Worm (Caenorhabditis elegans) whole organism, L1 larva: ENCODE measurements around the gene unc-39.

Experiments
- alr-1 ChIP-seq: fragments of 200-800 bp; sonication (Bioruptor generic); optimal IDR thresholded peaks from 2 replicates; lab custom pipeline; 2018; ENCODE audit warnings: borderline replicate concordance, mild to moderate bottlenecking, missing genetic modification characterization, missing compliant biosample characterization
- ama-1 ChIP-seq: fragments of 150-350 bp; optimal IDR thresholded peaks from 2 replicates; lab custom pipeline; 2014
- irx-1 ChIP-seq: sonication (generic microtip); optimal IDR thresholded peaks from 2 replicates; lab custom pipeline; 2016; ENCODE audit warnings: missing genetic modification characterization, missing compliant biosample characterization
- lin-39 ChIP-seq: fragments of 150-350 bp; optimal IDR thresholded peaks from 2 replicates; lab custom pipeline; 2014; ENCODE audit warnings: missing biosample characterization, missing genetic modification reagents, missing genetic modification characterization
- mab-9 ChIP-seq: fragments of 200-800 bp; sonication (Bioruptor generic); IDR thresholded peaks from 2 replicates; pipeline ENCODE4 v1.3.6; 2022; ENCODE audit warnings: missing genetic modification reagents, missing genetic modification characterization, missing compliant biosample characterization
- nhr-28 ChIP-seq: fragments of 150-350 bp; optimal IDR thresholded peaks from 2 replicates; lab custom pipeline; 2014; ENCODE audit warnings: missing biosample characterization, missing genetic modification characterization
- unc-62 ChIP-seq: fragments of 150-350 bp; optimal IDR thresholded peaks from 2 replicates; lab custom pipeline; 2014; ENCODE audit warnings: missing biosample characterization, missing genetic modification reagents, missing genetic modification characterization
- unc-86 ChIP-seq: sonication (generic microtip); optimal IDR thresholded peaks from 2 replicates; lab custom pipeline; 2016; ENCODE audit warnings: missing genetic modification characterization, missing compliant biosample characterization

ce11 chrV:14368272-14369052 is 4.4 kb upstream of the unc-39 start:
- TF ChIP-seq irx-1 (tag; lab: Kevin White, UChicago) = no peak
- TF ChIP-seq nhr-28 (tag; lab: Kevin White, UChicago) = no peak
- TF ChIP-seq unc-86 (tag; lab: Kevin White, UChicago) = no peak
- no peak for TF ChIP-seq alr-1 (tag; lab: Kevin White, UChicago)
- TF ChIP-seq lin-39 (tag; lab: Kevin White, UChicago) = no peak
- TF ChIP-seq mab-9 (GFP tag; lab: Robert Waterston, UW) = no peak
- no peak for TF ChIP-seq ama-1
- no peak for TF ChIP-seq unc-62 (GFP tag; lab: Kevin White, UChicago)
